Worm (Caenorhabditis elegans) whole organism, L4 larva: ENCODE measurements around the gene enol-1.

Experiments
- T20F7.1 ChIP-seq: fragments of 200-800 bp; sonication (Bioruptor generic); optimal IDR thresholded peaks from 2 replicates; lab custom pipeline; 2018; ENCODE audit warnings: mild to moderate bottlenecking, missing genetic modification characterization, missing compliant biosample characterization
- T26A8.4 ChIP-seq: fragments of 200-800 bp; sonication (Bioruptor generic); IDR thresholded peaks from 2 replicates; pipeline ENCODE4 v1.3.6; 2022; ENCODE audit warnings: missing genetic modification characterization, missing compliant biosample characterization
- Y105C5A.15 ChIP-seq: fragments of 200-800 bp; sonication (Bioruptor generic); IDR thresholded peaks from 2 replicates; pipeline ENCODE4 v1.3.6; 2022; ENCODE audit warnings: missing genetic modification characterization, missing compliant biosample characterization
- Y5F2A.4 ChIP-seq: fragments of 200-800 bp; sonication (Bioruptor generic); optimal IDR thresholded peaks from 2 replicates; lab custom pipeline; 2018; ENCODE audit warnings: mild to moderate bottlenecking, missing genetic modification characterization, missing compliant biosample characterization
- Y75B8A.6 ChIP-seq: fragments of 200-800 bp; sonication (Bioruptor generic); IDR thresholded peaks from 2 replicates; pipeline ENCODE4 v1.3.6; 2022; ENCODE audit warnings: missing genetic modification reagents, missing genetic modification characterization, missing compliant biosample characterization
- aha-1 ChIP-seq: fragments of 150-350 bp; peaks from one replicate; lab custom pipeline; 2014; ENCODE audit warnings: missing biosample characterization, missing genetic modification characterization
- aly-2 ChIP-seq: sonication (generic microtip); optimal IDR thresholded peaks from 2 replicates; lab custom pipeline; 2018; ENCODE audit warnings: missing biosample characterization, missing genetic modification characterization
- ama-1 ChIP-seq: fragments of 150-350 bp; optimal IDR thresholded peaks from 2 replicates; lab custom pipeline; 2014; ENCODE audit warnings: inconsistent platforms, mixed read lengths
- arid-1 ChIP-seq: fragments of 200-800 bp; sonication (Bioruptor generic); conservative IDR thresholded peaks from 2 replicates; pipeline ENCODE4 v1.3.6; 2022; ENCODE audit warnings: missing genetic modification reagents, missing genetic modification characterization, missing compliant biosample characterization
- ceh-20 ChIP-seq: fragments of 200-800 bp; sonication (Bioruptor generic); IDR thresholded peaks from 2 replicates; pipeline ENCODE4 v1.3.6; 2022; ENCODE audit warnings: missing genetic modification reagents, missing genetic modification characterization, missing compliant biosample characterization
- ceh-28 ChIP-seq: fragments of 150-350 bp; optimal IDR thresholded peaks from 2 replicates; lab custom pipeline; 2014; ENCODE audit warnings: missing biosample characterization, missing genetic modification reagents, missing genetic modification characterization
- ceh-32 ChIP-seq: sonication (generic microtip); optimal IDR thresholded peaks from 2 replicates; lab custom pipeline; 2016; ENCODE audit warnings: mild to moderate bottlenecking, missing genetic modification characterization, missing compliant biosample characterization; ENCODE audit not compliant: poor library complexity
- daf-12 ChIP-seq: fragments of 150-350 bp; optimal IDR thresholded peaks from 2 replicates; lab custom pipeline; 2014; ENCODE audit warnings: missing biosample characterization, missing genetic modification reagents, missing genetic modification characterization
- daf-16 ChIP-seq, 3 experiments: sonication (generic microtip); optimal IDR thresholded peaks; 2 replicates each; lab custom pipeline; 2016 to 2017; ENCODE audit warnings: missing genetic modification characterization in 3 of 3, missing genetic modification reagents in 3 of 3, mild to moderate bottlenecking in 2 of 3, missing compliant biosample characterization in 2 of 3, missing biosample characterization in 1 of 3, moderate library complexity in 1 of 3
- dmd-9 ChIP-seq: fragments of 200-800 bp; sonication (Bioruptor generic); IDR thresholded peaks from 2 replicates; pipeline ENCODE4 v1.3.6; 2022; ENCODE audit warnings: missing genetic modification reagents, missing genetic modification characterization, missing compliant biosample characterization
- egl-43 ChIP-seq: fragments of 200-800 bp; sonication (Bioruptor generic); IDR thresholded peaks from 2 replicates; pipeline ENCODE4 v1.3.6; 2022; ENCODE audit warnings: missing genetic modification reagents, missing genetic modification characterization, missing compliant biosample characterization
- fkh-10 ChIP-seq: fragments of 150-350 bp; optimal IDR thresholded peaks from 2 replicates; lab custom pipeline; 2014; ENCODE audit warnings: missing biosample characterization, missing genetic modification reagents, missing genetic modification characterization
- gei-8 ChIP-seq: fragments of 200-800 bp; sonication (Bioruptor generic); optimal IDR thresholded peaks from 2 replicates; lab custom pipeline; 2018; ENCODE audit warnings: mild to moderate bottlenecking, missing genetic modification characterization, missing compliant biosample characterization
- hif-1 ChIP-seq, 2 experiments: sonication (generic microtip); optimal IDR thresholded peaks; 2 replicates each; lab custom pipeline; 2016 to 2017; ENCODE audit warnings: missing compliant biosample characterization in 2 of 2, missing genetic modification characterization in 2 of 2, missing genetic modification reagents in 2 of 2, missing genotype in 2 of 2, mild to moderate bottlenecking in 1 of 2
- hlh-11 ChIP-seq: fragments of 200-800 bp; sonication (Bioruptor generic); optimal IDR thresholded peaks from 2 replicates; lab custom pipeline; 2018; ENCODE audit warnings: mild to moderate bottlenecking, missing genetic modification characterization, missing compliant biosample characterization
- hlh-30 ChIP-seq: sonication (generic microtip); optimal IDR thresholded peaks from 2 replicates; lab custom pipeline; 2017; ENCODE audit warnings: antibody characterized with exemption, mild to moderate bottlenecking, missing genetic modification characterization, missing compliant biosample characterization; ENCODE audit not compliant: insufficient read depth
- jun-1 ChIP-seq: fragments of 150-350 bp; optimal IDR thresholded peaks from 2 replicates; lab custom pipeline; 2014; ENCODE audit warnings: missing biosample characterization, missing genetic modification reagents, missing genetic modification characterization
- lim-7 ChIP-seq: fragments of 200-800 bp; sonication (Bioruptor generic); IDR thresholded peaks from 2 replicates; pipeline ENCODE4 v1.3.6; 2022; ENCODE audit warnings: missing genetic modification characterization, missing compliant biosample characterization
- lin-1 ChIP-seq: fragments of 200-800 bp; sonication (Bioruptor generic); IDR thresholded peaks from 2 replicates; pipeline ENCODE4 v1.3.6; 2022; ENCODE audit warnings: missing genetic modification reagents, missing genetic modification characterization, missing compliant biosample characterization
- lin-13 ChIP-seq: fragments of 150-350 bp; optimal IDR thresholded peaks from 2 replicates; lab custom pipeline; 2014; ENCODE audit warnings: missing biosample characterization, missing genetic modification reagents, missing genetic modification characterization
- lin-15B ChIP-seq: fragments of 150-350 bp; sonication (generic microtip); optimal IDR thresholded peaks from 3 replicates; lab custom pipeline; 2014; ENCODE audit warnings: missing biosample characterization, missing genetic modification characterization
- lin-29 ChIP-seq: fragments of 200-800 bp; sonication (Bioruptor generic); IDR thresholded peaks from 2 replicates; pipeline ENCODE4 v1.3.6; 2022; ENCODE audit warnings: missing genetic modification reagents, missing genetic modification characterization, missing compliant biosample characterization
- lin-38 ChIP-seq: fragments of 200-800 bp; sonication (Bioruptor generic); IDR thresholded peaks from 2 replicates; pipeline ENCODE4 v1.3.6; 2022; ENCODE audit warnings: missing genetic modification reagents, missing genetic modification characterization, missing compliant biosample characterization
- lin-39 ChIP-seq: fragments of 150-350 bp; optimal IDR thresholded peaks from 2 replicates; lab custom pipeline; 2014; ENCODE audit warnings: missing biosample characterization, missing genetic modification reagents, missing genetic modification characterization
- mdt-29 ChIP-seq: fragments of 200-800 bp; sonication (Bioruptor generic); IDR thresholded peaks from 2 replicates; pipeline ENCODE4 v1.3.6; 2022; ENCODE audit warnings: missing genetic modification reagents, missing genetic modification characterization, missing compliant biosample characterization
- mep-1 ChIP-seq: fragments of 150-350 bp; sonication (generic microtip); optimal IDR thresholded peaks from 3 replicates; lab custom pipeline; 2014; ENCODE audit warnings: missing biosample characterization, missing genetic modification characterization
- mxl-2 ChIP-seq: fragments of 200-800 bp; sonication (Bioruptor generic); conservative IDR thresholded peaks from 2 replicates; pipeline ENCODE4 v1.3.6; 2022; ENCODE audit warnings: missing genetic modification reagents, missing genetic modification characterization, missing compliant biosample characterization
- nhr-10 ChIP-seq: fragments of 150-350 bp; optimal IDR thresholded peaks from 2 replicates; lab custom pipeline; 2014; ENCODE audit warnings: missing biosample characterization, missing genetic modification characterization
- nhr-102 ChIP-seq: sonication (generic microtip); optimal IDR thresholded peaks from 2 replicates; lab custom pipeline; 2016; ENCODE audit warnings: mild to moderate bottlenecking, missing genetic modification characterization, moderate library complexity, missing compliant biosample characterization
- nhr-76 ChIP-seq: fragments of 150-350 bp; optimal IDR thresholded peaks from 2 replicates; lab custom pipeline; 2014; ENCODE audit warnings: missing biosample characterization, missing genetic modification characterization
- php-3 ChIP-seq: fragments of 200-800 bp; sonication (Bioruptor generic); IDR thresholded peaks from 2 replicates; pipeline ENCODE4 v1.3.6; 2022; ENCODE audit warnings: missing genetic modification reagents, missing genetic modification characterization, missing compliant biosample characterization
- sdz-12 ChIP-seq: fragments of 200-800 bp; sonication (Bioruptor generic); optimal IDR thresholded peaks from 2 replicates; lab custom pipeline; 2018; ENCODE audit warnings: mild to moderate bottlenecking, missing genetic modification characterization, missing compliant biosample characterization
- set-16 ChIP-seq: fragments of 200-800 bp; sonication (Bioruptor generic); IDR thresholded peaks from 2 replicates; pipeline ENCODE4 v1.3.6; 2022; ENCODE audit warnings: missing genetic modification reagents, missing genetic modification characterization, missing compliant biosample characterization
- unc-130 ChIP-seq: sonication (generic microtip); optimal IDR thresholded peaks from 2 replicates; lab custom pipeline; 2016; ENCODE audit warnings: missing genetic modification reagents, missing genetic modification characterization, missing compliant biosample characterization
- unc-62 ChIP-seq, 3 experiments: fragments of 150-350 bp in 1 of 3; sonication (generic microtip); optimal IDR thresholded peaks in 2 of 3; peaks in 1 of 3; 1 replicate in 1 of 3; 2 replicates in 2 of 3; lab custom pipeline; 2014 to 2017; ENCODE audit warnings: missing biosample characterization in 3 of 3, missing genetic modification characterization in 3 of 3, missing genetic modification reagents in 3 of 3, missing genotype in 1 of 3
- zag-1 ChIP-seq: fragments of 150-350 bp; optimal IDR thresholded peaks from 2 replicates; lab custom pipeline; 2014; ENCODE audit warnings: missing biosample characterization, missing genetic modification characterization
- zfp-2 ChIP-seq: sonication (generic microtip); optimal IDR thresholded peaks from 2 replicates; lab custom pipeline; 2016; ENCODE audit warnings: mild to moderate bottlenecking, missing genetic modification characterization, missing compliant biosample characterization
- zfp-3 ChIP-seq: fragments of 200-800 bp; sonication (Bioruptor generic); conservative IDR thresholded peaks from 2 replicates; pipeline ENCODE4 v1.3.6; 2022; ENCODE audit warnings: missing genetic modification reagents, missing genetic modification characterization, missing compliant biosample characterization

enol-1 gene

DNA sequence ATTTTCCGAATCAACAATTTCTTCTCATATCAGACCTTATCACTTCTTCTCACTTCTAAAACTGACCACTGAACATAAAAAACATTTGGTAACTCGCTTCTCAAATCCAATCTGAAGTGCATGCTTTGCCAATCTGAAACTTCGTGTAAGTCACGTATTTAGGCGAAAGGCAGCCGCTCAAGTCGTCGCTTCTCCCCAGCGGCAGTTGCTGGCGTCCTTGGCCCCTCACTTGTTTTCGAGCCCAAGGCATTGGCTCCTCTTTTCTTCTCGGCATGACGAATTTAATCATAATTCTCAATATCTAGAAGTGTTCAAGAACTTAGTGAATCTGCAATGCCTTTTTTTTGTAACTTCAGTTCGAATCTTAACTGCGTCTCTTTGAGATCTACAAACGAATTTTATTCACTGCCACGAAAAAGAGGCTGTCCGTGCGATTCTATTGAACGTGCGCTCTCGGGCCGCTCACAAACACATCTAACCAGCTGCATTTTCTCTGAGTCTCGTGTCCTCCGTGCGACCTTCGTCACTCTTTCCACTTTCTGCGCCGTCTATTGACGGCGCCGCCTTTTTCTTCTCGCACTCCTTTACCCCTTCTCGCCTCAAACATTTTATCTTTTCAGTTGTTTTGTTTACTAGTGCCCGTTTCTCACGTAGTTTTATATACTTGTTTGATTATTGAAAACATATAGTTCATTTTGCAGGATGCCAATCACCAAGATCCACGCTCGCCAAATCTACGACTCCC lies 780 bp downstream of the enol-1 start (continued):
- no peak for TF ChIP-seq fkh-10
- TF ChIP-seq php-3 (GFP tag; lab: Robert Waterston, UW), result no peak
- no peak for TF ChIP-seq nhr-102 (tag; lab: Kevin White, UChicago)
- no peak for TF ChIP-seq lin-15B
- no peak for TF ChIP-seq ceh-28 (tag; lab: Kevin White, UChicago)
- TF ChIP-seq daf-16 (GFP tag; optimal IDR thresholded peaks at IDR 0.05; lab: Kevin White, UChicago), result no peak
- TF ChIP-seq daf-16 (tag; optimal IDR thresholded peaks at IDR 0.05; lab: Kevin White, UChicago), result peak; percentile 78
- TF ChIP-seq dmd-9 (GFP tag; lab: Robert Waterston, UW), result no peak
- no peak for TF ChIP-seq daf-12 (tag; lab: Kevin White, UChicago)
- TF ChIP-seq Y75B8A.6 (GFP tag; lab: Robert Waterston, UW), result 0 out of 2 replicates have a peak, but pooled peaks have one; percentile 7
- no peak for TF ChIP-seq aly-2 (tag; lab: Kevin White, UChicago)
- 0 out of 2 replicates have a peak, but pooled peaks have one; percentile 6 for TF ChIP-seq arid-1 (GFP tag; lab: Robert Waterston, UW)
- TF ChIP-seq egl-43 (GFP tag; lab: Robert Waterston, UW), result 0 out of 2 replicates have a peak, but pooled peaks have one; percentile 3

DNA sequence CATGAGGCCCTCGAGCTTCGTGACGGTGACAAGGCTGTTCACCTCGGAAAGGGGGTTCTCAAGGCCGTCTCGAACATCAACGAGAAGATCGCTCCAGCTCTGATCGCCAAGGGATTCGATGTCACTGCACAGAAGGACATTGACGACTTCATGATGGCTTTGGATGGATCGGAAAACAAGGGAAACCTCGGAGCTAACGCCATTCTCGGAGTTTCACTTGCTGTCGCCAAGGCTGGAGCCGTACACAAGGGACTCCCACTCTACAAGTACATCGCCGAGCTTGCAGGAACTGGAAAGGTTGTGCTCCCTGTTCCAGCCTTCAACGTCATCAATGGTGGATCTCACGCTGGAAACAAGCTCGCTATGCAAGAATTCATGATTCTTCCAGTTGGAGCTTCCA lies 1.6 kb downstream of the enol-1 start:
- TF ChIP-seq zag-1 (no peak), gei-8 (no peak), lin-39 (tag; lab: Kevin White, UChicago) (no peak), lin-29 (GFP tag; lab: Robert Waterston, UW) (no peak), set-16 (GFP tag; lab: Robert Waterston, UW) (peak; percentile 48), hlh-11 (no peak), aha-1 (tag; lab: Kevin White, UChicago) (peak; percentile 88), sdz-12 (no peak)
- TF ChIP-seq, all 104 proteins: peak for 2

DNA sequence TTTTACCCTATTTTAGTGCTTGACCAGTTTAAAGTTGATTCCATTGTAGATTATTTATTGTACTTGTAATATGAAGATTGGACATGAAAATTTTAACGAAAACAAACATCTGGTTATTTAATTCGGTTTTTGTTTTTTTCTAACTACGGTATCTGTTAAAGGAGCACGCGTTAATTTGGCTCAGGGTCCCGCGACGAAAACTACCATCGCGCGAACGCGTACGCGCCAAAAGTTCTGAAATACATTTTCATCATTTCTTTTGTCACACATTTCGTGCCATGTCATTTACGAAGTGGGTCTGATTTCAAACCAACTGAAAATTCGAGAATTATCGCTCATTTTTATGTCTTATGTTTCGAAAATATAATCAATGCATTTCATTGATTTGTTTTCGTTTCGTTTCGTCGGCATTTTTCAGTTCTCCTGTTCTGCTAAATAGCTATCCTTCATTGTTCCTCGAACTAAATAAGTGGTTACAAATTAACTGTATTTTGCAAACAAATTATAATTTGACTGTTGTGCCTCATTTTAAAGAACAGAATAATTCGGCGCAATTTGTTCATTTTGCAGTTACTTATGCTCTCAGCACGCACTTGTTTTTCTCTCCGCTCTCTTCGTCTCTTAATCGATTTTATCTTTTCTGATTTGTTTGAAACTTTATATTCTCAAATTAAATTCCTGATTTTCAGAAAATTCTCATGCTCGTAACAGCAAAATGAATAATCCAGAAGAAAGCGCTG lies 3.1 kb downstream of the enol-1 start, which contains the start of gene T21B10.3:
Gene T21B10.3 (plus strand): TSS at position 690 of the 740 bp plus-strand sequence.
- TF ChIP-seq mdt-29 (GFP tag; lab: Robert Waterston, UW), result peak; percentile 65; the same call in 1 of the 2 replicates
- TF ChIP-seq nhr-10 (tag; lab: Kevin White, UChicago), result no peak
- no peak for TF ChIP-seq Y5F2A.4
- TF ChIP-seq lin-38 (GFP tag; lab: Robert Waterston, UW), result peak; percentile 86
- TF ChIP-seq T20F7.1, result peak; percentile 22
- no peak for TF ChIP-seq mxl-2 (GFP tag; lab: Robert Waterston, UW)
- TF ChIP-seq nhr-76 (tag; lab: Kevin White, UChicago), result no peak
- TF ChIP-seq ama-1 (lab: Kevin White, UChicago), result peak; percentile 89
- TF ChIP-seq hlh-30, result peak; percentile 55
- 0 out of 2 replicates have a peak, but pooled peaks have one; percentile 30 for TF ChIP-seq lim-7 (GFP tag; lab: Robert Waterston, UW)
- TF ChIP-seq lin-13, result peak; percentile 26
- TF ChIP-seq unc-130, result peak; percentile 93
- TF ChIP-seq lin-1 (GFP tag; lab: Robert Waterston, UW), result peak; percentile 28; the same call in 1 of the 2 replicates
- TF ChIP-seq hif-1 (tag; optimal IDR thresholded peaks at IDR 0.05; lab: Kevin White, UChicago), result peak in 1 of 2 experiments; percentile 47
- peak; percentile 20 for TF ChIP-seq hlh-11
- no peak for TF ChIP-seq aly-2 (tag; lab: Kevin White, UChicago)
- TF ChIP-seq ceh-32 (tag; lab: Kevin White, UChicago), result no peak
- TF ChIP-seq nhr-102 (tag; lab: Kevin White, UChicago), result no peak
- TF ChIP-seq mep-1 (tag; lab: Kevin White, UChicago), result peak; percentile 15
- no peak for TF ChIP-seq jun-1 (tag; lab: Kevin White, UChicago)
- no peak for TF ChIP-seq zfp-2 (tag; lab: Kevin White, UChicago)
- 0 out of 2 replicates have a peak, but pooled peaks have one; percentile 21 for TF ChIP-seq Y105C5A.15 (GFP tag; lab: Robert Waterston, UW)
- peak; percentile 89 for TF ChIP-seq aha-1 (tag; lab: Kevin White, UChicago)
- TF ChIP-seq zfp-3, result peak; percentile 91
- TF ChIP-seq unc-62 (GFP tag; optimal IDR thresholded peaks at IDR 0.05 in 1 of 2; lab: Kevin White, UChicago), result no peak
- no peak for TF ChIP-seq unc-62 (tag; optimal IDR thresholded peaks at IDR 0.05; lab: Kevin White, UChicago)
- peak; percentile 68; the same call in 1 of the 2 replicates for TF ChIP-seq T26A8.4
- TF ChIP-seq arid-1 (GFP tag; lab: Robert Waterston, UW), result peak; percentile 45; the same call in 1 of the 2 replicates
- TF ChIP-seq ceh-20, result peak; percentile 53; the same call in 1 of the 2 replicates
